Fruit fly (Drosophila melanogaster) whole organism, wandering third instar larva: ENCODE measurements around the gene Rip11.

Experiments used
- Abd-B ChIP-seq: fragments of >200 bp; optimal IDR thresholded peaks from 2 replicates; lab custom pipeline; 2017; ENCODE audit warnings: missing biosample characterization, missing genetic modification characterization
- CG32264 ChIP-seq: fragments of 200-800 bp; sonication (Bioruptor generic); optimal IDR thresholded peaks from 2 replicates; lab custom pipeline; 2016; ENCODE audit warnings: missing biosample characterization, missing genetic modification characterization
- CG9705 ChIP-seq: fragments of 200-800 bp; sonication (Bioruptor generic); optimal IDR thresholded peaks from 2 replicates; lab custom pipeline; 2018; ENCODE audit warnings: missing biosample characterization, mild to moderate bottlenecking, missing genetic modification characterization
- CrebA ChIP-seq: fragments of 200-800 bp; sonication (Bioruptor generic); optimal IDR thresholded peaks from 2 replicates; lab custom pipeline; 2016; ENCODE audit warnings: missing biosample characterization, mild to moderate bottlenecking, missing genetic modification characterization, borderline replicate concordance
- Dfd ChIP-seq: fragments of >200 bp; optimal IDR thresholded peaks from 2 replicates; lab custom pipeline; 2017; ENCODE audit warnings: missing biosample characterization, missing genetic modification characterization
- Dif ChIP-seq: fragments of 200-275, 200-300 bp; sonication (Bioruptor generic); optimal IDR thresholded peaks from 2 replicates; lab custom pipeline; 2018; ENCODE audit warnings: missing biosample characterization, missing genetic modification characterization; ENCODE audit not compliant: partially characterized antibody
- GATAd ChIP-seq: sonication (Bioruptor generic); optimal IDR thresholded peaks from 2 replicates; lab custom pipeline; 2016; ENCODE audit warnings: missing biosample characterization, missing genetic modification characterization
- HLH106 ChIP-seq: fragments of 200-800 bp; optimal IDR thresholded peaks from 3 replicates; lab custom pipeline; 2019; ENCODE audit warnings: missing biosample characterization, mild to moderate bottlenecking, missing genetic modification characterization, moderate library complexity
- Hr78 ChIP-seq: fragments of >200 bp; optimal IDR thresholded peaks from 2 replicates; lab custom pipeline; 2017; ENCODE audit warnings: missing biosample characterization, missing genetic modification characterization
- Jra ChIP-seq: sonication (Bioruptor generic); optimal IDR thresholded peaks from 2 replicates; lab custom pipeline; 2016; ENCODE audit warnings: missing biosample characterization, missing genetic modification characterization
- Mio ChIP-seq: sonication (Bioruptor generic); optimal IDR thresholded peaks from 2 replicates; lab custom pipeline; 2016; ENCODE audit warnings: missing biosample characterization, missing genetic modification characterization
- Myc ChIP-seq: fragments of >200 bp; optimal IDR thresholded peaks from 2 replicates; lab custom pipeline; 2017
- N ChIP-seq: fragments of >200 bp; optimal IDR thresholded peaks from 2 replicates; lab custom pipeline; 2018; ENCODE audit warnings: missing biosample characterization, missing external identifiers, missing genetic modification characterization
- OdsH ChIP-seq: fragments of 200-800 bp; sonication (Bioruptor generic); optimal IDR thresholded peaks from 2 replicates; lab custom pipeline; 2016; ENCODE audit warnings: missing biosample characterization, mild to moderate bottlenecking, missing genetic modification characterization
- Rel ChIP-seq, 2 experiments: fragments of 200-800 bp; sonication (Bioruptor generic) in 1 of 2; optimal IDR thresholded peaks; 2 replicates in 1 of 2; 3 replicates in 1 of 2; lab custom pipeline; 2016 to 2019; ENCODE audit warnings: mild to moderate bottlenecking in 2 of 2, missing biosample characterization in 2 of 2, missing genetic modification characterization in 2 of 2, moderate library complexity in 1 of 2
- Sp1 ChIP-seq: fragments of 200-800 bp; sonication (Bioruptor generic); optimal IDR thresholded peaks from 3 replicates; lab custom pipeline; 2019; ENCODE audit warnings: missing biosample characterization, mild to moderate bottlenecking, missing genetic modification characterization, moderate library complexity
- Vsx2 ChIP-seq: fragments of 200-300, 225-300 bp; sonication (Bioruptor generic); optimal IDR thresholded peaks from 2 replicates; lab custom pipeline; 2018; ENCODE audit warnings: missing biosample characterization, missing genetic modification characterization; ENCODE audit not compliant: partially characterized antibody
- br ChIP-seq: fragments of 200-800 bp; sonication (Bioruptor generic); optimal IDR thresholded peaks from 2 replicates; lab custom pipeline; 2016; ENCODE audit warnings: missing biosample characterization, missing genetic modification characterization
- brk ChIP-seq: fragments of 200-800 bp; sonication (Bioruptor generic); optimal IDR thresholded peaks from 2 replicates; lab custom pipeline; 2016; ENCODE audit warnings: missing biosample characterization, mild to moderate bottlenecking, missing genetic modification characterization
- dl ChIP-seq, 2 experiments: fragments of 175-275, 200-275 bp in 1 of 2; fragments of 200-275 bp in 1 of 2; sonication (Bioruptor generic); optimal IDR thresholded peaks; lab custom pipeline; 2018; ENCODE audit warnings: mild to moderate bottlenecking in 2 of 2, missing biosample characterization in 2 of 2, missing genetic modification characterization in 2 of 2, moderate library complexity in 2 of 2; ENCODE audit not compliant: partially characterized antibody in 2 of 2, insufficient read depth in 1 of 2
- dmrt93B ChIP-seq: fragments of 200-800 bp; sonication (Bioruptor generic); optimal IDR thresholded peaks from 2 replicates; lab custom pipeline; 2018; ENCODE audit warnings: missing biosample characterization, mild to moderate bottlenecking, missing genetic modification characterization
- dsf ChIP-seq: sonication (Bioruptor generic); optimal IDR thresholded peaks from 2 replicates; lab custom pipeline; 2016; ENCODE audit warnings: missing biosample characterization, missing genetic modification characterization, borderline replicate concordance
- ey ChIP-seq: fragments of 200-800 bp; sonication (Bioruptor generic); optimal IDR thresholded peaks from 2 replicates; lab custom pipeline; 2016; ENCODE audit warnings: missing biosample characterization, missing genetic modification characterization
- foxo ChIP-seq, 2 experiments: fragments of 200-800 bp; sonication (Bioruptor generic); optimal IDR thresholded peaks; 2 replicates in 1 of 2; 3 replicates in 1 of 2; lab custom pipeline; 2016 to 2017; ENCODE audit warnings: missing biosample characterization in 2 of 2, missing genetic modification characterization in 2 of 2
- fru ChIP-seq: fragments of 200-800 bp; sonication (Bioruptor generic); optimal IDR thresholded peaks from 3 replicates; lab custom pipeline; 2016; ENCODE audit warnings: missing biosample characterization, mild to moderate bottlenecking, missing genetic modification characterization
- h ChIP-seq: fragments of 200-800 bp; sonication (Bioruptor generic); optimal IDR thresholded peaks from 3 replicates; lab custom pipeline; 2016; ENCODE audit warnings: missing biosample characterization, mild to moderate bottlenecking, missing genetic modification characterization
- jim ChIP-seq: fragments of 175-275, 200-325 bp; sonication (Bioruptor generic); optimal IDR thresholded peaks from 2 replicates; lab custom pipeline; 2016; ENCODE audit warnings: missing biosample characterization, mild to moderate bottlenecking, missing genetic modification characterization
- lola ChIP-seq: fragments of >200 bp; optimal IDR thresholded peaks from 2 replicates; lab custom pipeline; 2017; ENCODE audit warnings: missing biosample characterization, missing genetic modification characterization
- pan ChIP-seq: fragments of >200 bp; optimal IDR thresholded peaks from 2 replicates; lab custom pipeline; 2017
- psq ChIP-seq: fragments of 200-800 bp; sonication (Bioruptor generic); optimal IDR thresholded peaks from 3 replicates; lab custom pipeline; 2017; ENCODE audit warnings: missing biosample characterization, mild to moderate bottlenecking, missing genetic modification characterization, moderate library complexity
- rgr ChIP-seq: fragments of 200-800 bp; sonication (Bioruptor generic); optimal IDR thresholded peaks from 3 replicates; lab custom pipeline; 2016; ENCODE audit warnings: missing biosample characterization, mild to moderate bottlenecking, missing genetic modification characterization
- sage ChIP-seq: fragments of 200-800 bp; sonication (Bioruptor generic); optimal IDR thresholded peaks from 2 replicates; lab custom pipeline; 2016; ENCODE audit warnings: missing biosample characterization, mild to moderate bottlenecking, missing genetic modification characterization
- sv ChIP-seq: fragments of 200-800 bp; sonication (Bioruptor generic); optimal IDR thresholded peaks from 3 replicates; lab custom pipeline; 2016; ENCODE audit warnings: missing biosample characterization, missing genetic modification characterization
- tai ChIP-seq: sonication (Bioruptor generic); optimal IDR thresholded peaks from 2 replicates; lab custom pipeline; 2016; ENCODE audit warnings: missing biosample characterization, missing genetic modification characterization
- usp ChIP-seq: fragments of >200 bp; optimal IDR thresholded peaks from 2 replicates; lab custom pipeline; 2017; ENCODE audit warnings: missing biosample characterization, missing genetic modification characterization
- woc ChIP-seq: sonication (Bioruptor generic); optimal IDR thresholded peaks from 2 replicates; lab custom pipeline; 2016; ENCODE audit warnings: missing biosample characterization, mild to moderate bottlenecking, missing genetic modification characterization

Gene Rip11

dm6 chrX:18665715-18666267, 18.3 kb upstream of the Rip11 start:
- TF ChIP-seq sv (GFP tag; lab: Kevin White, UChicago), result no peak
- TF ChIP-seq dsf (GFP tag; lab: Kevin White, UChicago), result no peak
- no peak for TF ChIP-seq dl (GFP tag; optimal IDR thresholded peaks at IDR 0.05; lab: Kevin White, UChicago; ENCODE audit: insufficient read depth in 1 of 2, partially characterized antibody in 2 of 2)
- TF ChIP-seq HLH106, result no peak
- TF ChIP-seq N (GFP tag; lab: Kevin White, UChicago), result no peak
- no peak for TF ChIP-seq Mio (GFP tag; lab: Kevin White, UChicago)
- TF ChIP-seq Vsx2 (GFP tag; lab: Kevin White, UChicago), result no peak
- TF ChIP-seq tai, result no peak
- TF ChIP-seq CG32264 (GFP tag; lab: Kevin White, UChicago), result no peak
- no peak for TF ChIP-seq Jra (GFP tag; lab: Kevin White, UChicago)
- no peak for TF ChIP-seq CrebA (GFP tag; lab: Kevin White, UChicago)
- no peak for TF ChIP-seq dmrt93B (GFP tag; lab: Kevin White, UChicago)
- TF ChIP-seq Hr78, result no peak
- TF ChIP-seq Rel (GFP tag; optimal IDR thresholded peaks at IDR 0.05; lab: Kevin White, UChicago), result no peak
- no peak for TF ChIP-seq Rel (tag; optimal IDR thresholded peaks at IDR 0.05; lab: Kevin White, UChicago)
- TF ChIP-seq brk (GFP tag; lab: Kevin White, UChicago), result no peak
- TF ChIP-seq lola (GFP tag; lab: Kevin White, UChicago), result no peak
- TF ChIP-seq h (GFP tag; lab: Kevin White, UChicago), result no peak
- no peak for TF ChIP-seq br (GFP tag; lab: Kevin White, UChicago)
- TF ChIP-seq usp (GFP tag; lab: Kevin White, UChicago), result no peak

dm6 chrX:18663362-18663761, 15.9 kb upstream of the Rip11 start:
- TF ChIP-seq Mio (GFP tag; lab: Kevin White, UChicago), result no peak
- no peak for TF ChIP-seq Myc
- no peak for TF ChIP-seq psq
- TF ChIP-seq dl (GFP tag; optimal IDR thresholded peaks at IDR 0.05; lab: Kevin White, UChicago; ENCODE audit: insufficient read depth in 1 of 2, partially characterized antibody in 2 of 2), result no peak
- TF ChIP-seq Hr78, result no peak
- TF ChIP-seq CrebA (GFP tag; lab: Kevin White, UChicago), result no peak
- no peak for TF ChIP-seq rgr
- no peak for TF ChIP-seq GATAd
- no peak for TF ChIP-seq Jra (GFP tag; lab: Kevin White, UChicago)
- TF ChIP-seq CG32264 (GFP tag; lab: Kevin White, UChicago), result no peak
- TF ChIP-seq CG9705 (GFP tag; lab: Kevin White, UChicago), result no peak
- no peak for TF ChIP-seq usp (GFP tag; lab: Kevin White, UChicago)
- no peak for TF ChIP-seq sv (GFP tag; lab: Kevin White, UChicago)
- no peak for TF ChIP-seq Vsx2 (GFP tag; lab: Kevin White, UChicago)
- TF ChIP-seq Abd-B, result no peak
- TF ChIP-seq dsf (GFP tag; lab: Kevin White, UChicago), result no peak
- TF ChIP-seq HLH106, result no peak
- TF ChIP-seq dmrt93B (GFP tag; lab: Kevin White, UChicago), result no peak
- no peak for TF ChIP-seq lola (GFP tag; lab: Kevin White, UChicago)

- no peak for TF ChIP-seq dsf (GFP tag; lab: Kevin White, UChicago)
- TF ChIP-seq fru (GFP tag; lab: Kevin White, UChicago), result no peak
- TF ChIP-seq CrebA (GFP tag; lab: Kevin White, UChicago), result no peak
- no peak for TF ChIP-seq Sp1
- TF ChIP-seq Hr78, result no peak
- TF ChIP-seq OdsH (GFP tag; lab: Kevin White, UChicago), result no peak
- no peak for TF ChIP-seq Myc
- TF ChIP-seq CG9705 (GFP tag; lab: Kevin White, UChicago), result no peak
- TF ChIP-seq brk (GFP tag; lab: Kevin White, UChicago), result no peak
- TF ChIP-seq dmrt93B (GFP tag; lab: Kevin White, UChicago), result no peak
- no peak for TF ChIP-seq Dfd
- no peak for TF ChIP-seq sv (GFP tag; lab: Kevin White, UChicago)
- no peak for TF ChIP-seq foxo (GFP tag; optimal IDR thresholded peaks at IDR 0.05; lab: Kevin White, UChicago)
- no peak for TF ChIP-seq Jra (GFP tag; lab: Kevin White, UChicago)
- TF ChIP-seq h (GFP tag; lab: Kevin White, UChicago), result no peak
Measured at dm6 chrX:18662053-18662452, 14.6 kb upstream of the Rip11 start, which contains the start of gene CG6696. Gene CG6696 (minus strand): TSS chrX:18662153.

- TF ChIP-seq usp (GFP tag; lab: Kevin White, UChicago), result no peak
- TF ChIP-seq sv (GFP tag; lab: Kevin White, UChicago), result no peak
- no peak for TF ChIP-seq fru (GFP tag; lab: Kevin White, UChicago)
- no peak for TF ChIP-seq CG32264 (GFP tag; lab: Kevin White, UChicago)
- no peak for TF ChIP-seq brk (GFP tag; lab: Kevin White, UChicago)
- TF ChIP-seq CG9705 (GFP tag; lab: Kevin White, UChicago), result no peak
- peak; percentile 1 for TF ChIP-seq psq
- peak in 1 of 2 experiments; percentile 24 for TF ChIP-seq foxo (GFP tag; optimal IDR thresholded peaks at IDR 0.05; lab: Kevin White, UChicago)
- no peak for TF ChIP-seq Jra (GFP tag; lab: Kevin White, UChicago)
- no peak for TF ChIP-seq N (GFP tag; lab: Kevin White, UChicago)
- no peak for TF ChIP-seq dsf (GFP tag; lab: Kevin White, UChicago)
- TF ChIP-seq ey (GFP tag; lab: Kevin White, UChicago), result no peak
- TF ChIP-seq Vsx2 (GFP tag; lab: Kevin White, UChicago), result no peak
- TF ChIP-seq tai, result no peak
- TF ChIP-seq dmrt93B (GFP tag; lab: Kevin White, UChicago), result no peak
- TF ChIP-seq Hr78, result no peak
- TF ChIP-seq Dfd, result no peak
- no peak for TF ChIP-seq dl (GFP tag; optimal IDR thresholded peaks at IDR 0.05; lab: Kevin White, UChicago; ENCODE audit: insufficient read depth in 1 of 2, partially characterized antibody in 2 of 2)
- TF ChIP-seq br (GFP tag; lab: Kevin White, UChicago), result no peak
- no peak for TF ChIP-seq CrebA (GFP tag; lab: Kevin White, UChicago)
- TF ChIP-seq HLH106, result peak; percentile 43
- TF ChIP-seq h (GFP tag; lab: Kevin White, UChicago), result no peak
- peak; percentile 56 for TF ChIP-seq woc (GFP tag; lab: Kevin White, UChicago)
- TF ChIP-seq pan, result no peak
- no peak for TF ChIP-seq jim (GFP tag; lab: Kevin White, UChicago)
- no peak for TF ChIP-seq sage (GFP tag; lab: Kevin White, UChicago)
- no peak for TF ChIP-seq Dif (GFP tag; lab: Kevin White, UChicago)
- no peak for TF ChIP-seq lola (GFP tag; lab: Kevin White, UChicago)
Measured at dm6 chrX:18657502-18657947, 10.1 kb upstream of the Rip11 start, which contains the start of gene fu. Gene fu (plus strand): TSS chrX:18657755.
